Fruit fly (Drosophila melanogaster) whole organism, embryonic: ENCODE measurements around the gene Lasp.

Experiments
- CG10267 ChIP-seq: fragments of 200-800 bp; sonication (Bioruptor generic); optimal IDR thresholded peaks from 2 replicates; lab custom pipeline; 2018; ENCODE audit warnings: missing biosample characterization, mild to moderate bottlenecking, missing genetic modification characterization, moderate library complexity
- CG10366 ChIP-seq: fragments of 200-800 bp; sonication (Bioruptor generic); IDR thresholded peaks from 2 replicates; pipeline ENCODE4 v1.3.6; 2022; ENCODE audit warnings: missing biosample characterization, missing genetic modification characterization
- CG12391 ChIP-seq: fragments of 200-800 bp; sonication (Bioruptor generic); optimal IDR thresholded peaks from 3 replicates; lab custom pipeline; 2018; ENCODE audit warnings: missing biosample characterization, mild to moderate bottlenecking, missing genetic modification characterization, moderate library complexity
- CG12942 ChIP-seq: fragments of 200-800 bp; sonication (Bioruptor generic); optimal IDR thresholded peaks from 3 replicates; lab custom pipeline; 2016; ENCODE audit warnings: missing biosample characterization, missing genetic modification characterization
- CG14710 ChIP-seq: fragments of 200-800 bp; sonication (Bioruptor generic); optimal IDR thresholded peaks from 3 replicates; lab custom pipeline; 2019; ENCODE audit warnings: missing biosample characterization, mild to moderate bottlenecking, missing genetic modification characterization, moderate library complexity
- CG1529 ChIP-seq: fragments of 200-800 bp; sonication (Bioruptor generic); optimal IDR thresholded peaks from 3 replicates; lab custom pipeline; 2018; ENCODE audit warnings: missing biosample characterization, missing genetic modification characterization
- CG15479 ChIP-seq: fragments of 200-800 bp; sonication (Bioruptor generic); optimal IDR thresholded peaks from 3 replicates; lab custom pipeline; 2019; ENCODE audit warnings: missing biosample characterization, mild to moderate bottlenecking, missing genetic modification characterization, moderate library complexity
- CG15601 ChIP-seq: fragments of 200-800 bp; sonication (Bioruptor generic); optimal IDR thresholded peaks from 3 replicates; lab custom pipeline; 2019; ENCODE audit warnings: missing biosample characterization, mild to moderate bottlenecking, missing genetic modification characterization, moderate library complexity
- CG17361 ChIP-seq: fragments of 200-800 bp; sonication (Bioruptor generic); IDR thresholded peaks from 3 replicates; pipeline ENCODE4 v1.3.6; 2022; ENCODE audit warnings: missing biosample characterization, missing genetic modification characterization
- CG18619 ChIP-seq: fragments of 200-800 bp; sonication (Bioruptor generic); optimal IDR thresholded peaks from 3 replicates; lab custom pipeline; 2017; ENCODE audit warnings: missing biosample characterization, mild to moderate bottlenecking, missing genetic modification characterization
- CG33557 ChIP-seq: fragments of 200-800 bp; sonication (Bioruptor generic); optimal IDR thresholded peaks from 2 replicates; lab custom pipeline; 2019; ENCODE audit warnings: missing biosample characterization, mild to moderate bottlenecking, missing genetic modification characterization, moderate library complexity
- CG3407 ChIP-seq: fragments of 200-800 bp; sonication (Bioruptor generic); optimal IDR thresholded peaks from 2 replicates; lab custom pipeline; 2018; ENCODE audit warnings: missing biosample characterization, mild to moderate bottlenecking, missing genetic modification characterization
- CG7556 ChIP-seq: fragments of 200-800 bp; sonication (Bioruptor generic); optimal IDR thresholded peaks from 2 replicates; lab custom pipeline; 2017; ENCODE audit warnings: missing biosample characterization, mild to moderate bottlenecking, missing genetic modification characterization
- CG7745 ChIP-seq: fragments of 200-800 bp; sonication (Bioruptor generic); optimal IDR thresholded peaks from 2 replicates; lab custom pipeline; 2018; ENCODE audit warnings: missing biosample characterization, mild to moderate bottlenecking, missing genetic modification characterization, moderate library complexity
- CG7987 ChIP-seq: fragments of 200-800 bp; sonication (Bioruptor generic); optimal IDR thresholded peaks from 2 replicates; lab custom pipeline; 2018; ENCODE audit warnings: missing biosample characterization, mild to moderate bottlenecking, missing genetic modification characterization, moderate library complexity
- CG8359 ChIP-seq: fragments of 200-800 bp; sonication (Bioruptor generic); optimal IDR thresholded peaks from 2 replicates; lab custom pipeline; 2017; ENCODE audit warnings: missing biosample characterization, mild to moderate bottlenecking, missing genetic modification characterization, borderline replicate concordance
- CG9727 ChIP-seq: fragments of 200-800 bp; sonication (Bioruptor generic); optimal IDR thresholded peaks from 3 replicates; lab custom pipeline; 2017; ENCODE audit warnings: missing biosample characterization, mild to moderate bottlenecking, missing genetic modification characterization
- CoRest ChIP-seq: fragments of 200-800 bp; sonication (Bioruptor generic); optimal IDR thresholded peaks from 3 replicates; lab custom pipeline; 2018; ENCODE audit warnings: missing biosample characterization, mild to moderate bottlenecking, missing genetic modification characterization, moderate library complexity
- CrebB ChIP-seq: fragments of 200-800 bp; sonication (Bioruptor generic); optimal IDR thresholded peaks from 3 replicates; lab custom pipeline; 2018; ENCODE audit warnings: missing biosample characterization, mild to moderate bottlenecking, missing genetic modification characterization
- Doc2 ChIP-seq: fragments of 200-800 bp; sonication (Bioruptor generic); IDR thresholded peaks from 2 replicates; pipeline ENCODE4 v1.3.6; 2022; ENCODE audit warnings: missing biosample characterization, missing genetic modification characterization
- PHDP ChIP-seq: fragments of 200-800 bp; sonication (Bioruptor generic); optimal IDR thresholded peaks from 3 replicates; lab custom pipeline; 2018; ENCODE audit warnings: missing biosample characterization, mild to moderate bottlenecking, missing genetic modification characterization, moderate library complexity
- Vsx1 ChIP-seq: fragments of 200-800 bp; sonication (Bioruptor generic); optimal IDR thresholded peaks from 2 replicates; lab custom pipeline; 2017; ENCODE audit warnings: missing biosample characterization, mild to moderate bottlenecking, missing genetic modification characterization, missing genetic modification reagents
- bcd ChIP-seq: fragments of 200-800 bp; sonication (Bioruptor generic); optimal IDR thresholded peaks from 2 replicates; lab custom pipeline; 2017; ENCODE audit warnings: missing biosample characterization, mild to moderate bottlenecking, missing genetic modification characterization
- fd64A ChIP-seq: fragments of 200-800 bp; sonication (Bioruptor generic); optimal IDR thresholded peaks from 3 replicates; lab custom pipeline; 2018; ENCODE audit warnings: missing biosample characterization, mild to moderate bottlenecking, missing genetic modification characterization
- hth ChIP-seq: fragments of >200 bp; optimal IDR thresholded peaks from 2 replicates; lab custom pipeline; 2017; ENCODE audit warnings: inconsistent platforms
- lab ChIP-seq: fragments of 200-800 bp; sonication (Bioruptor generic); optimal IDR thresholded peaks from 3 replicates; lab custom pipeline; 2017; ENCODE audit warnings: missing biosample characterization, missing genetic modification characterization, mild to moderate bottlenecking, moderate library complexity, missing genetic modification reagents
- lola ChIP-seq, 3 experiments: fragments of >200 bp in 2 of 3; fragments of 200-800 bp in 1 of 3; sonication (Bioruptor generic) in 1 of 3; optimal IDR thresholded peaks; 2 replicates each; lab custom pipeline; 2017 to 2019; ENCODE audit warnings: missing biosample characterization in 3 of 3, missing genetic modification characterization in 3 of 3, mild to moderate bottlenecking in 1 of 3, moderate library complexity in 1 of 3
- nau ChIP-seq: fragments of 200-800 bp; sonication (Bioruptor generic); optimal IDR thresholded peaks from 3 replicates; lab custom pipeline; 2017; ENCODE audit warnings: missing biosample characterization, mild to moderate bottlenecking, missing genetic modification characterization, missing genetic modification reagents
- nerfin-1 ChIP-seq: fragments of 200-800 bp; sonication (Bioruptor generic); optimal IDR thresholded peaks from 3 replicates; lab custom pipeline; 2019; ENCODE audit warnings: missing biosample characterization, mild to moderate bottlenecking, missing genetic modification characterization, moderate library complexity
- oc ChIP-seq: fragments of 200-800 bp; sonication (Bioruptor generic); optimal IDR thresholded peaks from 2 replicates; lab custom pipeline; 2018; ENCODE audit warnings: missing biosample characterization, mild to moderate bottlenecking, missing genetic modification characterization, moderate library complexity
- peb ChIP-seq: fragments of 200-800 bp; sonication (Bioruptor generic); IDR thresholded peaks from 2 replicates; pipeline ENCODE4 v1.3.6; 2022; ENCODE audit warnings: missing biosample characterization, missing genetic modification characterization
- sc ChIP-seq, 3 experiments: fragments of >200 bp in 2 of 3; fragments of 200-800 bp in 1 of 3; sonication (Bioruptor generic) in 1 of 3; optimal IDR thresholded peaks; 2 replicates in 2 of 3; 3 replicates in 1 of 3; lab custom pipeline; 2017; ENCODE audit warnings: mild to moderate bottlenecking in 1 of 3, missing biosample characterization in 1 of 3, missing genetic modification characterization in 1 of 3, missing genetic modification reagents in 1 of 3
- scrt ChIP-seq: fragments of 200-800 bp; sonication (Bioruptor generic); optimal IDR thresholded peaks from 2 replicates; lab custom pipeline; 2018; ENCODE audit warnings: missing biosample characterization, mild to moderate bottlenecking, missing genetic modification characterization, moderate library complexity
- sens ChIP-seq: fragments of 200-800 bp; sonication (Bioruptor generic); peaks from one replicate; lab custom pipeline; 2016; ENCODE audit warnings: missing biosample characterization, missing genetic modification characterization
- ttk ChIP-seq: fragments of 200-800 bp; sonication (Bioruptor generic); IDR thresholded peaks from 2 replicates; pipeline ENCODE4 v2.1.2; 2022; ENCODE audit warnings: missing biosample characterization, missing genetic modification characterization

Gene Lasp

dm6 chr3L:16640509-16641068 is 70.9 kb downstream of the Lasp start (continued):
- peak; percentile 60 for TF ChIP-seq lab (GFP tag; lab: Kevin White, UChicago)
- no peak for TF ChIP-seq scrt
- peak; percentile 53 for TF ChIP-seq CG8359
- peak; percentile 46 for TF ChIP-seq CG1529
- peak; percentile 12 for TF ChIP-seq bcd (GFP tag; lab: Kevin White, UChicago)
- peak; percentile 72 for TF ChIP-seq CG3407 (GFP tag; lab: Kevin White, UChicago)
- TF ChIP-seq CoRest (tag; lab: Kevin White, UChicago), result peak; percentile 31
- peak; percentile 53 for TF ChIP-seq fd64A (GFP tag; lab: Kevin White, UChicago)
- no peak for TF ChIP-seq CG10366 (GFP tag; lab: Robert Waterston, UW)
- peak in 1 of 3 experiments; percentile 55 for TF ChIP-seq lola (GFP tag; optimal IDR thresholded peaks at IDR 0.05; lab: Kevin White, UChicago)
- peak; percentile 89 for TF ChIP-seq sens (GFP tag; lab: Kevin White, UChicago)
- peak; percentile 76 for TF ChIP-seq CG7745 (tag; lab: Kevin White, UChicago)
- no peak for TF ChIP-seq CG12942 (GFP tag; lab: Kevin White, UChicago)
- TF ChIP-seq CG15601 (tag; lab: Kevin White, UChicago), result peak; percentile 67
- peak; percentile 46 for TF ChIP-seq nau
- TF ChIP-seq ttk, result no peak
- TF ChIP-seq nerfin-1, result peak; percentile 63
- TF ChIP-seq CG18619, result peak; percentile 15
- peak; percentile 35 for TF ChIP-seq CG12391 (tag; lab: Kevin White, UChicago)
- peak; percentile 15 for TF ChIP-seq oc (tag; lab: Kevin White, UChicago)
- TF ChIP-seq CG14710 (tag; lab: Kevin White, UChicago), result peak; percentile 65
- TF ChIP-seq CG10267, result peak; percentile 53
- TF ChIP-seq CG7556, result peak; percentile 38
- peak; percentile 29 for TF ChIP-seq PHDP (tag; lab: Kevin White, UChicago)
- peak; percentile 71 for TF ChIP-seq Vsx1
- peak; percentile 79 for TF ChIP-seq CG9727 (GFP tag; lab: Kevin White, UChicago)
- TF ChIP-seq CG17361, result peak; percentile 58; the same call in 1 of the 3 replicates
- no peak for TF ChIP-seq sc (optimal IDR thresholded peaks at IDR 0.05; lab: Kevin White, UChicago)
- peak; percentile 66 for TF ChIP-seq sc (GFP tag; optimal IDR thresholded peaks at IDR 0.05; lab: Kevin White, UChicago)
- no peak for TF ChIP-seq hth

- TF ChIP-seq CG7987 (GFP tag; lab: Kevin White, UChicago), result no peak
- no peak for TF ChIP-seq peb (GFP tag; lab: Robert Waterston, UW)
- TF ChIP-seq CrebB (tag; lab: Kevin White, UChicago), result no peak
- TF ChIP-seq Doc2 (GFP tag; lab: Robert Waterston, UW), result no peak
- peak; percentile 12 for TF ChIP-seq CG15479 (GFP tag; lab: Kevin White, UChicago)
- TF ChIP-seq CG33557, result no peak
- TF ChIP-seq, all 482 proteins: peak for 1
Measured at dm6 chr3L:16638639-16639388, 72.7 kb downstream of the Lasp start.
